Fruit fly (Drosophila melanogaster): ENCODE results near the gene CG12316.

dm6 chr3L:15143108-15143507, 6.4 kb upstream of the CG12316 start:
- TF ChIP-seq Mnt (GFP tag; optimal IDR thresholded peaks at IDR 0.05) (no peak), CG7045 (GFP tag; optimal IDR thresholded peaks at IDR 0.05) (no peak)

Measured in whole organism, adult.